Fruit fly (Drosophila melanogaster): ENCODE measurements around the gene CG31189.

DNA sequence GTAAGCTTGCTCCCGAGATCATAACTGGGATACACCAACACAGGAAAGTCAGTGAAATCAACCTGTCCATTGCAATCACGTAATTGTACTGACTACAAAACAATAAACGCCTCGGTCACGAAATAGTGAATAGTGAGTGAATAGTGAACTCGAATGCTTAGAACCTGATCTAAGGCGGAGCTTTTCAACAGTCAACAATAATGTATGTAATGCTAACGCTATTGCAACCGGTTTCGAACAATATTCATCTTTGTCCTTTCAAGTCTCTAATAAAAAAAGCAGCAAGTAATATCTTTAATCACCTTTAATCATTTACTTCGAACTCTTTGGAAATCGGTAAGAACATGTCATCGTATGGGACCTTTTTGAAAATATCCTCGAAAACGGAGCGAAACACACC lies at the start of gene CG31189:
- no peak for TF ChIP-seq psq (optimal IDR thresholded peaks at IDR 0.05)
- TF ChIP-seq insv (optimal IDR thresholded peaks at IDR 0.05): no peak
- TF ChIP-seq ttk (optimal IDR thresholded peaks at IDR 0.05): no peak
- no peak for TF ChIP-seq Myc (optimal IDR thresholded peaks at IDR 0.05)
- no peak for TF ChIP-seq h (optimal IDR thresholded peaks at IDR 0.05)
